Fruit fly (Drosophila melanogaster) whole organism, prepupa: Measurements from ENCODE around the gene CG4572.

Source experiments
- Blimp-1 ChIP-seq: fragments of 200-800 bp; sonication (Bioruptor generic); optimal IDR thresholded peaks from 3 replicates; lab custom pipeline; 2017; ENCODE audit warnings: missing biosample characterization, missing genetic modification characterization, mild to moderate bottlenecking, moderate library complexity, missing genetic modification reagents
- CG10669 ChIP-seq: fragments of 200-800 bp; sonication (Bioruptor generic); optimal IDR thresholded peaks from 3 replicates; lab custom pipeline; 2018; ENCODE audit warnings: missing biosample characterization, mild to moderate bottlenecking, missing genetic modification characterization, moderate library complexity
- CG11294 ChIP-seq: fragments of 200-800 bp; sonication (Bioruptor generic); IDR thresholded peaks from 2 replicates; pipeline ENCODE4 v1.3.6; 2022; ENCODE audit warnings: missing biosample characterization, missing genetic modification characterization
- CG11762 ChIP-seq: fragments of 200-800 bp; sonication (Bioruptor generic); optimal IDR thresholded peaks from 3 replicates; lab custom pipeline; 2016; ENCODE audit warnings: missing biosample characterization, missing genetic modification characterization; ENCODE audit not compliant: insufficient read depth
- CG11902 ChIP-seq: fragments of 200-800 bp; sonication (Bioruptor generic); optimal IDR thresholded peaks from 3 replicates; lab custom pipeline; 2016; ENCODE audit warnings: missing biosample characterization, missing genetic modification characterization
- CG15336 ChIP-seq: fragments of 200-800 bp; sonication (Bioruptor generic); IDR thresholded peaks from 2 replicates; pipeline ENCODE4 v1.3.6; 2022; ENCODE audit warnings: missing biosample characterization, missing genetic modification characterization
- CG1621 ChIP-seq: fragments of 200-800 bp; sonication (Bioruptor generic); optimal IDR thresholded peaks from 3 replicates; lab custom pipeline; 2018; ENCODE audit warnings: missing biosample characterization, mild to moderate bottlenecking, missing genetic modification characterization
- CG16779 ChIP-seq: fragments of 200-800 bp; sonication (Bioruptor generic); optimal IDR thresholded peaks from 3 replicates; lab custom pipeline; 2017; ENCODE audit warnings: missing biosample characterization, mild to moderate bottlenecking, missing genetic modification characterization
- CG3032 ChIP-seq: fragments of 200-800 bp; optimal IDR thresholded peaks from 2 replicates; lab custom pipeline; 2019; ENCODE audit warnings: missing biosample characterization, mild to moderate bottlenecking, missing genetic modification characterization, moderate library complexity
- CG31627 ChIP-seq: fragments of 200-800 bp; sonication (Bioruptor generic); optimal IDR thresholded peaks from 3 replicates; lab custom pipeline; 2016; ENCODE audit warnings: missing biosample characterization, missing genetic modification characterization
- CG32006 ChIP-seq: fragments of 200-800 bp; sonication (Bioruptor generic); optimal IDR thresholded peaks from 3 replicates; lab custom pipeline; 2017; ENCODE audit warnings: missing biosample characterization, mild to moderate bottlenecking, missing genetic modification characterization
- CG3919 ChIP-seq: fragments of 200-800 bp; sonication (Bioruptor generic); optimal IDR thresholded peaks from 3 replicates; lab custom pipeline; 2016; ENCODE audit warnings: missing biosample characterization, missing genetic modification characterization
- CG4318 ChIP-seq: fragments of 200-800 bp; sonication (Bioruptor generic); optimal IDR thresholded peaks from 3 replicates; lab custom pipeline; 2017; ENCODE audit warnings: missing biosample characterization, mild to moderate bottlenecking, missing genetic modification characterization
- CG6163 ChIP-seq: fragments of 200-800 bp; sonication (Bioruptor generic); IDR thresholded peaks from 3 replicates; pipeline ENCODE4 v1.3.6; 2022; ENCODE audit warnings: missing biosample characterization, missing genetic modification characterization
- CG6276 ChIP-seq: fragments of 200-800 bp; sonication (Bioruptor generic); optimal IDR thresholded peaks from 2 replicates; lab custom pipeline; 2017; ENCODE audit warnings: missing biosample characterization, mild to moderate bottlenecking, missing genetic modification characterization
- CG6792 ChIP-seq: fragments of 200-800 bp; sonication (Bioruptor generic); optimal IDR thresholded peaks from 3 replicates; lab custom pipeline; 2016; ENCODE audit warnings: missing biosample characterization, missing genetic modification characterization
- CG6808 ChIP-seq: fragments of 200-800 bp; sonication (Bioruptor generic); optimal IDR thresholded peaks from 3 replicates; lab custom pipeline; 2017; ENCODE audit warnings: missing biosample characterization, missing genetic modification characterization, mild to moderate bottlenecking, moderate library complexity, missing genetic modification reagents
- CG6854 ChIP-seq: fragments of 200-800 bp; sonication (Bioruptor generic); optimal IDR thresholded peaks from 2 replicates; lab custom pipeline; 2017; ENCODE audit warnings: missing biosample characterization, mild to moderate bottlenecking, missing genetic modification characterization
- CG7368 ChIP-seq: fragments of 200-800 bp; sonication (Bioruptor generic); optimal IDR thresholded peaks from 3 replicates; lab custom pipeline; 2016; ENCODE audit warnings: missing biosample characterization, missing genetic modification characterization
- CG8319 ChIP-seq: fragments of 200-800 bp; sonication (Bioruptor generic); optimal IDR thresholded peaks from 3 replicates; lab custom pipeline; 2016; ENCODE audit warnings: missing biosample characterization, missing genetic modification characterization
- CG8632 ChIP-seq: fragments of 200-800 bp; sonication (Bioruptor generic); optimal IDR thresholded peaks from 3 replicates; lab custom pipeline; 2016; ENCODE audit warnings: missing biosample characterization, missing genetic modification characterization
- Eip75B ChIP-seq: fragments of 200-800 bp; sonication (Bioruptor generic); optimal IDR thresholded peaks from 3 replicates; lab custom pipeline; 2016; ENCODE audit warnings: missing biosample characterization, missing genetic modification characterization
- Eip78C ChIP-seq: fragments of 200-800 bp; sonication (Bioruptor generic); peaks from one replicate; lab custom pipeline; 2016; ENCODE audit warnings: missing biosample characterization, missing genetic modification characterization
- Eip93F ChIP-seq: fragments of 200-800 bp; sonication (Bioruptor generic); optimal IDR thresholded peaks from 2 replicates; lab custom pipeline; 2016; ENCODE audit warnings: missing biosample characterization, mild to moderate bottlenecking, missing genetic modification characterization
- Ets21C ChIP-seq: fragments of 200-800 bp; sonication (Bioruptor generic); optimal IDR thresholded peaks from 3 replicates; lab custom pipeline; 2016; ENCODE audit warnings: missing biosample characterization, missing genetic modification characterization
- Gug ChIP-seq: fragments of 200-800 bp; sonication (Bioruptor generic); IDR thresholded peaks from 2 replicates; pipeline ENCODE4 v1.3.6; 2022; ENCODE audit warnings: missing biosample characterization, missing genetic modification characterization
- Hr38 ChIP-seq: sonication (Bioruptor generic); optimal IDR thresholded peaks from 2 replicates; lab custom pipeline; 2016; ENCODE audit warnings: missing biosample characterization, missing genetic modification characterization
- Hr39 ChIP-seq: fragments of 200-800 bp; sonication (Bioruptor generic); optimal IDR thresholded peaks from 2 replicates; lab custom pipeline; 2016; ENCODE audit warnings: missing biosample characterization, missing genetic modification characterization
- Hr4 ChIP-seq: fragments of 200-800 bp; sonication (Bioruptor generic); optimal IDR thresholded peaks from 3 replicates; lab custom pipeline; 2016; ENCODE audit warnings: missing biosample characterization, missing genetic modification characterization
- Lpt ChIP-seq: fragments of 200-800 bp; sonication (Bioruptor generic); optimal IDR thresholded peaks from 3 replicates; lab custom pipeline; 2016; ENCODE audit warnings: missing biosample characterization, missing genetic modification characterization
- Met ChIP-seq: fragments of 200-800 bp; sonication (Bioruptor generic); optimal IDR thresholded peaks from 3 replicates; lab custom pipeline; 2016; ENCODE audit warnings: missing biosample characterization, missing genetic modification characterization
- Smox ChIP-seq: fragments of 200-800 bp; sonication (Bioruptor generic); optimal IDR thresholded peaks from 3 replicates; lab custom pipeline; 2016; ENCODE audit warnings: missing biosample characterization, missing genetic modification characterization
- Sox14 ChIP-seq: fragments of 200-800 bp; sonication (Bioruptor generic); optimal IDR thresholded peaks from 3 replicates; lab custom pipeline; 2016; ENCODE audit warnings: missing biosample characterization, missing genetic modification characterization
- Sox15 ChIP-seq: fragments of 200-800 bp; sonication (Bioruptor generic); optimal IDR thresholded peaks from 3 replicates; lab custom pipeline; 2016; ENCODE audit warnings: missing biosample characterization, missing genetic modification characterization
- achi ChIP-seq: fragments of 200-800 bp; sonication (Bioruptor generic); optimal IDR thresholded peaks from 3 replicates; lab custom pipeline; 2016; ENCODE audit warnings: missing biosample characterization, missing genetic modification characterization
- cyc ChIP-seq: fragments of 200-800 bp; sonication (Bioruptor generic); optimal IDR thresholded peaks from 3 replicates; lab custom pipeline; 2016; ENCODE audit warnings: missing biosample characterization, missing genetic modification characterization
- dac ChIP-seq: fragments of 200-800 bp; sonication (Bioruptor generic); optimal IDR thresholded peaks from 2 replicates; lab custom pipeline; 2017; ENCODE audit warnings: missing biosample characterization, mild to moderate bottlenecking, missing genetic modification characterization
- dsx ChIP-seq: fragments of 200-800 bp; optimal IDR thresholded peaks from 3 replicates; lab custom pipeline; 2019; ENCODE audit warnings: missing biosample characterization, mild to moderate bottlenecking, missing genetic modification characterization, moderate library complexity; ENCODE audit not compliant: poor library complexity, severe bottlenecking
- eg ChIP-seq: fragments of 200-800 bp; sonication (Bioruptor generic); IDR thresholded peaks from 3 replicates; pipeline ENCODE4 v1.3.6; 2022; ENCODE audit warnings: missing biosample characterization, missing genetic modification characterization
- esn ChIP-seq: fragments of 200-800 bp; sonication (Bioruptor generic); optimal IDR thresholded peaks from 2 replicates; lab custom pipeline; 2016; ENCODE audit warnings: missing biosample characterization, mild to moderate bottlenecking, missing genetic modification characterization, moderate library complexity
- fd59A ChIP-seq: fragments of 200-800 bp; sonication (Bioruptor generic); optimal IDR thresholded peaks from 2 replicates; lab custom pipeline; 2017; ENCODE audit warnings: missing biosample characterization, mild to moderate bottlenecking, missing genetic modification characterization, missing genetic modification reagents
- fd85E ChIP-seq: fragments of 200-800 bp; sonication (Bioruptor generic); optimal IDR thresholded peaks from 3 replicates; lab custom pipeline; 2016; ENCODE audit warnings: missing biosample characterization, missing genetic modification characterization
- fkh ChIP-seq: fragments of 200-800 bp; sonication (Bioruptor generic); optimal IDR thresholded peaks from 3 replicates; lab custom pipeline; 2017; ENCODE audit warnings: missing biosample characterization, mild to moderate bottlenecking, missing genetic modification characterization, moderate library complexity
- net ChIP-seq: fragments of 200-800 bp; sonication (Bioruptor generic); optimal IDR thresholded peaks from 3 replicates; lab custom pipeline; 2016; ENCODE audit warnings: missing biosample characterization, missing genetic modification characterization
- salr ChIP-seq, 2 experiments: fragments of 200-800 bp; sonication (Bioruptor generic); optimal IDR thresholded peaks; 3 replicates each; lab custom pipeline; 2016 to 2018; ENCODE audit warnings: missing biosample characterization in 2 of 2, missing genetic modification characterization in 2 of 2, mild to moderate bottlenecking in 1 of 2
- spab ChIP-seq: fragments of 200-800 bp; sonication (Bioruptor generic); optimal IDR thresholded peaks from 2 replicates; lab custom pipeline; 2017; ENCODE audit warnings: missing biosample characterization, mild to moderate bottlenecking, missing genetic modification characterization, missing genetic modification reagents
- ss ChIP-seq, 2 experiments: fragments of 200-800 bp; sonication (Bioruptor generic); optimal IDR thresholded peaks; 2 replicates in 1 of 2; 3 replicates in 1 of 2; lab custom pipeline; 2017 to 2018; ENCODE audit warnings: mild to moderate bottlenecking in 2 of 2, missing biosample characterization in 2 of 2, missing genetic modification characterization in 2 of 2, moderate library complexity in 1 of 2
- svp ChIP-seq: fragments of 200-800 bp; sonication (Bioruptor generic); peaks from one replicate; lab custom pipeline; 2016; ENCODE audit warnings: missing biosample characterization, missing genetic modification characterization
- topi ChIP-seq: fragments of 200-800 bp; sonication (Bioruptor generic); optimal IDR thresholded peaks from 3 replicates; lab custom pipeline; 2016; ENCODE audit warnings: missing biosample characterization, missing genetic modification characterization
- vri ChIP-seq: fragments of 200-800 bp; sonication (Bioruptor generic); optimal IDR thresholded peaks from 3 replicates; lab custom pipeline; 2016; ENCODE audit warnings: missing biosample characterization, mild to moderate bottlenecking, missing genetic modification characterization

The CG4572 gene

dm6 chr3R:19863979-19864775 lies at the start of gene CG4572, which contains the start of gene CG4686:
Gene CG4572, minus strand, starts transcription at chr3R:19864393.
Gene CG4686, plus strand, starts transcription at chr3R:19864496.
- TF ChIP-seq CG8319 (GFP tag; lab: Kevin White, UChicago) (peak; percentile 71), Gug (GFP tag; lab: Robert Waterston, UW) (peak; percentile 83), CG6792 (GFP tag; lab: Kevin White, UChicago) (peak; percentile 71), CG7368 (GFP tag; lab: Kevin White, UChicago) (peak; percentile 61), dsx (GFP tag; lab: Kevin White, UChicago) (peak; percentile 63), topi (GFP tag; lab: Kevin White, UChicago) (peak; percentile 79), vri (GFP tag; lab: Kevin White, UChicago) (peak; percentile 59), fd85E (GFP tag; lab: Kevin White, UChicago) (peak; percentile 62), CG10669 (GFP tag; lab: Kevin White, UChicago) (peak; percentile 74), CG11902 (peak; percentile 75), CG11762 (GFP tag; lab: Kevin White, UChicago) (peak; percentile 81), CG32006 (GFP tag; lab: Kevin White, UChicago) (peak; percentile 83), CG4318 (GFP tag; lab: Kevin White, UChicago) (peak; percentile 73), svp (GFP tag; lab: Kevin White, UChicago) (no peak), cyc (peak; percentile 84), Sox15 (GFP tag; lab: Kevin White, UChicago) (peak; percentile 73), fd59A (GFP tag; lab: Kevin White, UChicago) (peak; percentile 63), CG11294 (GFP tag; lab: Robert Waterston, UW) (peak; percentile 79), Hr4 (GFP tag; lab: Kevin White, UChicago) (peak; percentile 86), spab (GFP tag; lab: Kevin White, UChicago) (peak; percentile 67), achi (peak; percentile 86), Lpt (GFP tag; lab: Kevin White, UChicago) (peak; percentile 70), fkh (GFP tag; lab: Kevin White, UChicago) (no peak), eg (peak; percentile 85; the same call in 2 of the 3 replicates), Sox14 (GFP tag; lab: Kevin White, UChicago) (peak; percentile 74), CG6163 (GFP tag; lab: Robert Waterston, UW) (peak; percentile 77), Blimp-1 (GFP tag; lab: Kevin White, UChicago) (peak; percentile 47), Eip75B (GFP tag; lab: Kevin White, UChicago) (peak; percentile 80), CG15336 (GFP tag; lab: Robert Waterston, UW) (peak; percentile 71), Eip93F (GFP tag; lab: Kevin White, UChicago) (peak; percentile 85), Hr38 (GFP tag; lab: Kevin White, UChicago) (no peak), esn (GFP tag; lab: Kevin White, UChicago) (peak; percentile 87), dac (GFP tag; lab: Kevin White, UChicago) (no peak), CG3032 (tag; lab: Kevin White, UChicago) (peak; percentile 89), CG16779 (tag; lab: Kevin White, UChicago) (no peak), Smox (GFP tag; lab: Kevin White, UChicago) (peak; percentile 82), Met (GFP tag; lab: Kevin White, UChicago) (peak; percentile 81), ss (GFP tag; optimal IDR thresholded peaks at IDR 0.05; lab: Kevin White, UChicago) (peak in 1 of 2 experiments; percentile 39), salr (GFP tag; optimal IDR thresholded peaks at IDR 0.05; lab: Kevin White, UChicago) (peak; percentile 26 to 83), CG31627 (GFP tag; lab: Kevin White, UChicago) (peak; percentile 90), net (GFP tag; lab: Kevin White, UChicago) (peak; percentile 75), CG8632 (GFP tag; lab: Kevin White, UChicago) (peak; percentile 67), Eip78C (GFP tag; lab: Kevin White, UChicago) (peak; percentile 92), CG3919 (GFP tag; lab: Kevin White, UChicago) (peak; percentile 80), CG6808 (GFP tag; lab: Kevin White, UChicago) (peak; percentile 62), Hr39 (GFP tag; lab: Kevin White, UChicago) (peak; percentile 89), CG1621 (tag; lab: Kevin White, UChicago) (peak; percentile 26), CG6276 (GFP tag; lab: Kevin White, UChicago) (no peak), CG6854 (GFP tag; lab: Kevin White, UChicago) (peak; percentile 8), Ets21C (peak; percentile 77)
